In the genomic region with DNA sequence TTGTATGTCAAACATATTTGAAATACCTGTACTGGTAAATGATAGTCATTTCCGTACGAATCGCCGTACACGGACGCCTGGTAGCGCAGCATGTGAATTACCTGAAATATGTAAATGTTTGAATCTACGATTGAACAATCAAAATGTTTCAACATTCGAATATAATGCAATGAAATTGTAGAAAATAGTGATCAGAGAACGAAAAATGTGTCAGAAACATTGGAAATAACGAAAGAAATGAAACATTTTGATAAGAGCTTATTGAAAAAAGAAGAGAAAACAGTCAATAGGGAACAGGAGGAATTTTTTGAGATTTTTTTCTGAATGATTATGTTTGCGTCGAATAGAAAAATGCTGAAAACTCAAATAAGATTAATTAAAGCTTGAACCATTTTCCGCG, we compare ENCODE assay signal across 2 worm cellular contexts.
TF ChIP-seq lines count a peak whose summit lies in the region.

A gene (minus strand): TSS at position 101 of the 400 bp plus-strand sequence.

TF ChIP-seq in whole organism, L3 larva, 47 proteins besides CTCF, POLR2A, EP300 and RAD21:
- TF ChIP-seq ZK546.5 (tag; optimal IDR thresholded peaks at IDR 0.05; lab: Kevin White, UChicago) (no peak), elt-2 (tag; optimal IDR thresholded peaks at IDR 0.05; lab: Kevin White, UChicago) (peak; percentile 1)

TF ChIP-seq in whole organism, L4 larva, 104 proteins besides CTCF, POLR2A, EP300 and RAD21:
- TF ChIP-seq aha-1 (tag; lab: Kevin White, UChicago) (peak; percentile 64), ceh-28 (tag; optimal IDR thresholded peaks at IDR 0.05; lab: Kevin White, UChicago) (no peak)
